Fruit fly (Drosophila melanogaster): ENCODE measurements around the gene CG32071.

Gene CG32071

dm6 chr3L:11064689-11065088 is 39.0 kb downstream of the CG32071 start, which contains the start of the genes CG32075, CG45101 and SuUR (continued):
- TF ChIP-seq CG11560 (tag; IDR thresholded peaks at IDR 0.05), result peak; percentile 61; the same call in 1 of the 3 replicates
- TF ChIP-seq en (GFP tag; optimal IDR thresholded peaks at IDR 0.05), result peak; percentile 18
- TF ChIP-seq CG10959 (GFP tag; IDR thresholded peaks at IDR 0.05), result peak; percentile 57
- TF ChIP-seq CG5953 (GFP tag; IDR thresholded peaks at IDR 0.05), result peak; percentile 62
- TF ChIP-seq NC2β (GFP tag; optimal IDR thresholded peaks at IDR 0.05), result peak; percentile 86
- peak; percentile 90 for TF ChIP-seq CG7786 (GFP tag; optimal IDR thresholded peaks at IDR 0.05)
- TF ChIP-seq grn (GFP tag; optimal IDR thresholded peaks at IDR 0.05), result peak; percentile 24
- TF ChIP-seq ssp (GFP tag; IDR thresholded peaks at IDR 0.05), result peak; percentile 83
- TF ChIP-seq CG34224 (GFP tag; IDR thresholded peaks at IDR 0.05; ENCODE audit: partially characterized antibody), result no peak
- TF ChIP-seq zfh2 (GFP tag; optimal IDR thresholded peaks at IDR 0.05), result peak; percentile 94
- TF ChIP-seq Dip3 (GFP tag; optimal IDR thresholded peaks at IDR 0.05), result peak; percentile 91
- peak; percentile 71 for TF ChIP-seq CG33557 (GFP tag; optimal IDR thresholded peaks at IDR 0.05)
- peak; percentile 87 for TF ChIP-seq peb (GFP tag; IDR thresholded peaks at IDR 0.05)
- TF ChIP-seq CG14860 (GFP tag; IDR thresholded peaks at IDR 0.05; ENCODE audit: partially characterized antibody), result no peak
- TF ChIP-seq Ets65A (GFP tag), result peak; percentile 99
- TF ChIP-seq pzg (GFP tag; optimal IDR thresholded peaks at IDR 0.05), result peak; percentile 75
- TF ChIP-seq CG7987 (GFP tag; optimal IDR thresholded peaks at IDR 0.05), result peak; percentile 65
- peak; percentile 84 for TF ChIP-seq CG8944 (GFP tag; optimal IDR thresholded peaks at IDR 0.05)
- TF ChIP-seq cg (GFP tag; optimal IDR thresholded peaks at IDR 0.05), result no peak
- peak; percentile 91 for TF ChIP-seq CG9609 (GFP tag; optimal IDR thresholded peaks at IDR 0.05)
- TF ChIP-seq lmd (GFP tag; IDR thresholded peaks at IDR 0.05), result peak; percentile 88
- peak; percentile 89 for TF ChIP-seq ind (GFP tag; optimal IDR thresholded peaks at IDR 0.05)
- TF ChIP-seq Dip2 (GFP tag; IDR thresholded peaks at IDR 0.05), result no peak
- peak; percentile 61 for TF ChIP-seq CG30020 (tag; optimal IDR thresholded peaks at IDR 0.05)
- TF ChIP-seq pita (GFP tag; optimal IDR thresholded peaks at IDR 0.05), result no peak
- no peak for TF ChIP-seq abd-A (tag; optimal IDR thresholded peaks at IDR 0.05)
- peak; percentile 81 for TF ChIP-seq H15 (GFP tag; IDR thresholded peaks at IDR 0.05)
- peak; percentile 75 for TF ChIP-seq nau (GFP tag; optimal IDR thresholded peaks at IDR 0.05)
- TF ChIP-seq CG17361 (GFP tag; IDR thresholded peaks at IDR 0.05), result peak; percentile 87
- TF ChIP-seq Max (GFP tag; optimal IDR thresholded peaks at IDR 0.05), result peak; percentile 93
- peak; percentile 48 for TF ChIP-seq CG10431 (GFP tag; optimal IDR thresholded peaks at IDR 0.05)
- TF ChIP-seq CG12391 (tag; optimal IDR thresholded peaks at IDR 0.05), result peak; percentile 93
- peak; percentile 56 for TF ChIP-seq psq (GFP tag; optimal IDR thresholded peaks at IDR 0.05)
- 0 out of 2 replicates have a peak, but pooled peaks have one; percentile 40 for TF ChIP-seq bowl (GFP tag; IDR thresholded peaks at IDR 0.05)
- TF ChIP-seq Meics (GFP tag; optimal IDR thresholded peaks at IDR 0.05), result peak; percentile 86
- TF ChIP-seq gt (GFP tag; IDR thresholded peaks at IDR 0.05), result peak; percentile 75; the same call in 1 of the 2 replicates
- peak; percentile 82 for TF ChIP-seq pnt (GFP tag; optimal IDR thresholded peaks at IDR 0.05)
- TF ChIP-seq CG2120 (GFP tag; optimal IDR thresholded peaks at IDR 0.05), result peak; percentile 96
- peak; percentile 75 for TF ChIP-seq B-H1 (GFP tag; IDR thresholded peaks at IDR 0.05)
- TF ChIP-seq hth (optimal IDR thresholded peaks at IDR 0.05), result no peak
- TF ChIP-seq amos (GFP tag; IDR thresholded peaks at IDR 0.05; ENCODE audit: partially characterized antibody), result no peak
- peak; percentile 63 for TF ChIP-seq Sry-δ (GFP tag; optimal IDR thresholded peaks at IDR 0.05)
- TF ChIP-seq CG13296 (GFP tag; optimal IDR thresholded peaks at IDR 0.05), result peak; percentile 79
- TF ChIP-seq az2 (GFP tag; optimal IDR thresholded peaks at IDR 0.05), result peak; percentile 87
- peak; percentile 62 for TF ChIP-seq Asciz (GFP tag; optimal IDR thresholded peaks at IDR 0.05)
- TF ChIP-seq CG12219 (GFP tag; optimal IDR thresholded peaks at IDR 0.05), result peak; percentile 57
- peak; percentile 91 for TF ChIP-seq tx (GFP tag; optimal IDR thresholded peaks at IDR 0.05)
- peak; percentile 71 for TF ChIP-seq p53 (GFP tag; optimal IDR thresholded peaks at IDR 0.05)
- no peak for TF ChIP-seq nerfin-2 (GFP tag; IDR thresholded peaks at IDR 0.05; ENCODE audit: partially characterized antibody)
- peak; percentile 92 for TF ChIP-seq gem (tag; optimal IDR thresholded peaks at IDR 0.05)
- no peak for TF ChIP-seq kni (GFP tag; optimal IDR thresholded peaks at IDR 0.05)
- TF ChIP-seq CG5245 (GFP tag; optimal IDR thresholded peaks at IDR 0.05), result peak; percentile 65

Data from whole organism, embryonic.